Worm (Caenorhabditis elegans): ENCODE measurements around the gene C09G9.8.

C09G9.8 gene

DNA sequence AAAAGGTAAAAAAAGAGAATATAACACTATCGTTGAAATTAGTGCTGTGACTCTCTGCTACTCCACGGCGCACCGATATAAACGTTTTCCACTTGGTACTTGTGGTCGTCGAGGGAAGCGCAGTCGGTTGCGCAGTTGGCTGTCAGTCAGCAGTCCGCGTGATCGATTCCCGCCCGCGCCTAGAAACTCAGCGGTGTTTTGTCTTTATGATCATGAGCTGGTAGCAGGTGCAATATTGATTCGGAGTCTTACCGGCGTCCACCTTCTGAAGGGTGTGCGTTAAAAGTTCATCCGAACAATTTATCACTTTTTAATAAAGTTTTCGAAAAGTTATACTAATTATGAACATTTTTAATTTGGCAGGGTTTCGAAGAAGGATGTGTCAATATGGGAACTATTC is 45.8 kb downstream of the C09G9.8 start:
- TF ChIP-seq ztf-11 (tag; optimal IDR thresholded peaks at IDR 0.05), result peak; percentile 62
- peak; percentile 98 for TF ChIP-seq cnd-1 (tag; optimal IDR thresholded peaks at IDR 0.05)
- TF ChIP-seq hlh-1 (tag; optimal IDR thresholded peaks at IDR 0.05), result peak; percentile 74
- peak; percentile 4 for TF ChIP-seq ces-1 (GFP tag; optimal IDR thresholded peaks at IDR 0.05)
- TF ChIP-seq pha-4 (tag; optimal IDR thresholded peaks at IDR 0.05), result peak; percentile 68
- peak; percentile 94 for TF ChIP-seq tbx-8 (GFP tag; optimal IDR thresholded peaks at IDR 0.05)
- peak; percentile 94 for TF ChIP-seq bed-3 (GFP tag; optimal IDR thresholded peaks at IDR 0.05)
- peak; percentile 97 for TF ChIP-seq ceh-43 (GFP tag; optimal IDR thresholded peaks at IDR 0.05)
- TF ChIP-seq blmp-1 (tag; optimal IDR thresholded peaks at IDR 0.05), result no peak
- no peak for TF ChIP-seq ceh-39 (tag; optimal IDR thresholded peaks at IDR 0.05)
- TF ChIP-seq M03D4.4 (tag; optimal IDR thresholded peaks at IDR 0.05), result peak; percentile 97
- peak; percentile 59 for TF ChIP-seq lin-13 (tag; optimal IDR thresholded peaks at IDR 0.05)
- peak; percentile 99 for TF ChIP-seq sptf-1 (tag; optimal IDR thresholded peaks at IDR 0.05)
- no peak for TF ChIP-seq elt-1 (tag; optimal IDR thresholded peaks at IDR 0.05; ENCODE audit: borderline replicate concordance, insufficient read depth)
- TF ChIP-seq snpc-4 (tag; optimal IDR thresholded peaks at IDR 0.05), result no peak
- TF ChIP-seq flh-1 (GFP tag; optimal IDR thresholded peaks at IDR 0.05), result peak; percentile 95
- peak; percentile 84 for TF ChIP-seq unc-62 (GFP tag; optimal IDR thresholded peaks at IDR 0.05)
- peak; percentile 34 for TF ChIP-seq mab-5 (tag; optimal IDR thresholded peaks at IDR 0.05)
- peak; percentile 96 for TF ChIP-seq sem-2 (GFP tag; optimal IDR thresholded peaks at IDR 0.05)
- peak; percentile 10 for TF ChIP-seq nhr-2 (tag; optimal IDR thresholded peaks at IDR 0.05)
- peak; percentile 98 for TF ChIP-seq ceh-83 (GFP tag; optimal IDR thresholded peaks at IDR 0.05)
- no peak for TF ChIP-seq zip-8 (tag; optimal IDR thresholded peaks at IDR 0.05)
- peak; percentile 58 for TF ChIP-seq nhr-28 (tag; optimal IDR thresholded peaks at IDR 0.05)
- peak; percentile 96 for TF ChIP-seq ham-2 (GFP tag; optimal IDR thresholded peaks at IDR 0.05)
- peak; percentile 97 for TF ChIP-seq drap-1 (GFP tag; optimal IDR thresholded peaks at IDR 0.05)
- peak; percentile 57 for TF ChIP-seq nhr-237 (tag; optimal IDR thresholded peaks at IDR 0.05)
- peak; percentile 98 for TF ChIP-seq mls-2 (tag; optimal IDR thresholded peaks at IDR 0.05)
- TF ChIP-seq elt-3 (tag; optimal IDR thresholded peaks at IDR 0.05), result peak; percentile 64
- TF ChIP-seq unc-120 (tag; optimal IDR thresholded peaks at IDR 0.05; ENCODE audit: poor library complexity, severe bottlenecking), result peak; percentile 92
- peak; percentile 28 for TF ChIP-seq nhr-76 (tag; optimal IDR thresholded peaks at IDR 0.05)
- no peak for TF ChIP-seq unc-39 (tag; optimal IDR thresholded peaks at IDR 0.05)
- peak; percentile 58 for TF ChIP-seq mep-1 (tag; optimal IDR thresholded peaks at IDR 0.05)
- TF ChIP-seq lin-32 (GFP tag; optimal IDR thresholded peaks at IDR 0.05), result peak; percentile 96
- no peak for TF ChIP-seq nhr-12 (tag; optimal IDR thresholded peaks at IDR 0.05)
- TF ChIP-seq lsy-2 (tag; optimal IDR thresholded peaks at IDR 0.05), result peak; percentile 43

ce11 chrIV:8929942-8930492 is 48.7 kb downstream of the C09G9.8 start, which contains the start of the genes D1046.18 and slc-25A26:
Gene D1046.18 (plus strand): TSS chrIV:8930242.
Gene slc-25A26 (plus strand): TSS chrIV:8930442.
- no peak for TF ChIP-seq flh-1 (GFP tag; optimal IDR thresholded peaks at IDR 0.05)
- TF ChIP-seq M03D4.4 (tag; optimal IDR thresholded peaks at IDR 0.05), result no peak
- no peak for TF ChIP-seq elt-3 (tag; optimal IDR thresholded peaks at IDR 0.05)
- no peak for TF ChIP-seq nhr-237 (tag; optimal IDR thresholded peaks at IDR 0.05)
- TF ChIP-seq lin-13 (tag; optimal IDR thresholded peaks at IDR 0.05), result no peak
- TF ChIP-seq lin-32 (GFP tag; optimal IDR thresholded peaks at IDR 0.05), result no peak
- no peak for TF ChIP-seq drap-1 (GFP tag; optimal IDR thresholded peaks at IDR 0.05)
- TF ChIP-seq ceh-83 (GFP tag; optimal IDR thresholded peaks at IDR 0.05), result no peak
- no peak for TF ChIP-seq nhr-12 (tag; optimal IDR thresholded peaks at IDR 0.05)
- TF ChIP-seq sem-2 (GFP tag; optimal IDR thresholded peaks at IDR 0.05), result no peak
- no peak for TF ChIP-seq bed-3 (GFP tag; optimal IDR thresholded peaks at IDR 0.05)
- no peak for TF ChIP-seq ham-2 (GFP tag; optimal IDR thresholded peaks at IDR 0.05)
- TF ChIP-seq lsy-2 (tag; optimal IDR thresholded peaks at IDR 0.05), result no peak
- TF ChIP-seq cnd-1 (tag; optimal IDR thresholded peaks at IDR 0.05), result no peak

Measured in whole organism, mixed stage, embryonic.